Worm (Caenorhabditis elegans): Measurements from ENCODE around the gene dop-6.

- no peak for TF ChIP-seq unc-62 (GFP tag; optimal IDR thresholded peaks at IDR 0.05)
- no peak for TF ChIP-seq nhr-76 (tag; optimal IDR thresholded peaks at IDR 0.05)
- no peak for TF ChIP-seq ces-1 (GFP tag; optimal IDR thresholded peaks at IDR 0.05)
- TF ChIP-seq nhr-28 (tag; optimal IDR thresholded peaks at IDR 0.05) = no peak
- TF ChIP-seq ztf-11 (tag; optimal IDR thresholded peaks at IDR 0.05) = no peak
- TF ChIP-seq hlh-1 (tag; optimal IDR thresholded peaks at IDR 0.05) = no peak
- no peak for TF ChIP-seq unc-39 (tag; optimal IDR thresholded peaks at IDR 0.05)
Observed at ce11 chrX:4328816-4329215, 8.2 kb downstream of the dop-6 start, which contains the start of gene C24A8.5.
